Fruit fly (Drosophila melanogaster) whole organism, embryonic: ENCODE data around the gene Obp19d.

Source experiments
- Ada2b ChIP-seq: fragments of 200-800 bp; sonication (Bioruptor generic); IDR thresholded peaks from 2 replicates; pipeline ENCODE4 v1.3.6; 2022; ENCODE audit warnings: missing biosample characterization, missing genetic modification characterization
- Antp ChIP-seq: fragments of 200-800 bp; sonication (Bioruptor generic); optimal IDR thresholded peaks from 3 replicates; lab custom pipeline; 2016; ENCODE audit warnings: missing biosample characterization, missing genetic modification characterization
- Atf-2 ChIP-seq: fragments of 200-800 bp; sonication (Bioruptor generic); optimal IDR thresholded peaks from 2 replicates; lab custom pipeline; 2016; ENCODE audit warnings: missing biosample characterization, missing genetic modification characterization
- CG10431 ChIP-seq: fragments of 200-800 bp; sonication (Bioruptor generic); optimal IDR thresholded peaks from 3 replicates; lab custom pipeline; 2018; ENCODE audit warnings: missing biosample characterization, mild to moderate bottlenecking, missing genetic modification characterization
- CG10959 ChIP-seq: fragments of 200-800 bp; sonication (Bioruptor generic); IDR thresholded peaks from 2 replicates; pipeline ENCODE4 v1.3.6; 2022; ENCODE audit warnings: missing biosample characterization, missing genetic modification characterization
- CG11560 ChIP-seq: fragments of 200-800 bp; sonication (Bioruptor generic); IDR thresholded peaks from 3 replicates; pipeline ENCODE4 v1.3.6; 2022; ENCODE audit warnings: missing biosample characterization, missing genetic modification characterization
- CG11696 ChIP-seq: fragments of 200-800 bp; sonication (Bioruptor generic); IDR thresholded peaks from 2 replicates; pipeline ENCODE4 v1.3.6; 2022; ENCODE audit warnings: missing biosample characterization, missing genetic modification characterization
- CG12155 ChIP-seq: fragments of 200-800 bp; sonication (Bioruptor generic); optimal IDR thresholded peaks from 3 replicates; lab custom pipeline; 2016; ENCODE audit warnings: missing biosample characterization, missing genetic modification characterization
- CG12659 ChIP-seq: fragments of 200-800 bp; sonication (Bioruptor generic); optimal IDR thresholded peaks from 3 replicates; lab custom pipeline; 2017; ENCODE audit warnings: mild to moderate bottlenecking, missing biosample characterization, missing genetic modification reagents, missing genetic modification characterization
- CG14710 ChIP-seq: fragments of 200-800 bp; sonication (Bioruptor generic); optimal IDR thresholded peaks from 3 replicates; lab custom pipeline; 2019; ENCODE audit warnings: missing biosample characterization, mild to moderate bottlenecking, missing genetic modification characterization, moderate library complexity
- CG15011 ChIP-seq: fragments of 200-800 bp; sonication (Bioruptor generic); optimal IDR thresholded peaks from 3 replicates; lab custom pipeline; 2018; ENCODE audit warnings: missing biosample characterization, mild to moderate bottlenecking, missing genetic modification characterization
- CG1602 ChIP-seq: fragments of 200-800 bp; sonication (Bioruptor generic); optimal IDR thresholded peaks from 3 replicates; lab custom pipeline; 2016; ENCODE audit warnings: missing biosample characterization, missing genetic modification characterization
- CG17385 ChIP-seq: fragments of 200-800 bp; sonication (Bioruptor generic); optimal IDR thresholded peaks from 3 replicates; lab custom pipeline; 2018; ENCODE audit warnings: missing biosample characterization, mild to moderate bottlenecking, missing genetic modification characterization
- CG17829 ChIP-seq: fragments of 200-800 bp; optimal IDR thresholded peaks from 2 replicates; lab custom pipeline; 2019; ENCODE audit warnings: missing biosample characterization, mild to moderate bottlenecking, missing genetic modification characterization, moderate library complexity
- CG18764 ChIP-seq: fragments of 200-800 bp; sonication (Bioruptor generic); optimal IDR thresholded peaks from 3 replicates; lab custom pipeline; 2016; ENCODE audit warnings: missing biosample characterization, missing genetic modification characterization
- CG33213 ChIP-seq: fragments of 200-800 bp; sonication (Bioruptor generic); optimal IDR thresholded peaks from 3 replicates; lab custom pipeline; 2016; ENCODE audit warnings: missing biosample characterization, missing genetic modification characterization
- CG4404 ChIP-seq: fragments of 200-800 bp; sonication (Bioruptor generic); IDR thresholded peaks from 2 replicates; pipeline ENCODE4 v1.3.6; 2022; ENCODE audit warnings: missing biosample characterization, missing genetic modification characterization
- CG4424 ChIP-seq: fragments of 200-800 bp; sonication (Bioruptor generic); optimal IDR thresholded peaks from 3 replicates; lab custom pipeline; 2016; ENCODE audit warnings: missing biosample characterization, missing genetic modification characterization
- CG4617 ChIP-seq: fragments of 200-800 bp; sonication (Bioruptor generic); optimal IDR thresholded peaks from 3 replicates; lab custom pipeline; 2016; ENCODE audit warnings: missing biosample characterization, missing genetic modification characterization, borderline replicate concordance
- CG4854 ChIP-seq: fragments of 200-800 bp; sonication (Bioruptor generic); optimal IDR thresholded peaks from 2 replicates; lab custom pipeline; 2016; ENCODE audit warnings: missing biosample characterization, missing genetic modification characterization, inconsistent platforms
- CG6254 ChIP-seq: fragments of 200-800 bp; sonication (Bioruptor generic); optimal IDR thresholded peaks from 3 replicates; lab custom pipeline; 2017; ENCODE audit warnings: mild to moderate bottlenecking, missing biosample characterization, missing genetic modification reagents, missing genetic modification characterization
- CG8290 ChIP-seq, 3 experiments: fragments of 200-800 bp; sonication (Bioruptor generic); optimal IDR thresholded peaks; 2 replicates each; lab custom pipeline; 2016 to 2019; ENCODE audit warnings: missing biosample characterization in 3 of 3, missing genetic modification characterization in 3 of 3, mild to moderate bottlenecking in 2 of 3, moderate library complexity in 1 of 3
- CG9609 ChIP-seq: fragments of 200-800 bp; sonication (Bioruptor generic); optimal IDR thresholded peaks from 3 replicates; lab custom pipeline; 2016; ENCODE audit warnings: missing biosample characterization, missing genetic modification characterization
- CG9797 ChIP-seq: fragments of 200-800 bp; sonication (Bioruptor generic); optimal IDR thresholded peaks from 3 replicates; lab custom pipeline; 2018; ENCODE audit warnings: missing biosample characterization, mild to moderate bottlenecking, missing genetic modification characterization
- Dip3 ChIP-seq: fragments of 200-800 bp; sonication (Bioruptor generic); optimal IDR thresholded peaks from 3 replicates; lab custom pipeline; 2016; ENCODE audit warnings: missing biosample characterization, missing genetic modification characterization
- Dp ChIP-seq: fragments of 200-800 bp; sonication (Bioruptor generic); optimal IDR thresholded peaks from 2 replicates; lab custom pipeline; 2018; ENCODE audit warnings: missing biosample characterization, mild to moderate bottlenecking, missing genetic modification characterization, moderate library complexity
- Dref ChIP-seq: fragments of 200-800 bp; sonication (Bioruptor generic); IDR thresholded peaks from 2 replicates; pipeline ENCODE4 v1.3.6; 2022; ENCODE audit warnings: missing biosample characterization, missing genetic modification characterization
- Poxn ChIP-seq: fragments of 200-800 bp; sonication (Bioruptor generic); IDR thresholded peaks from 2 replicates; pipeline ENCODE4 v1.3.6; 2022; ENCODE audit warnings: missing biosample characterization, missing genetic modification characterization
- Six4 ChIP-seq: fragments of 200-800 bp; sonication (Bioruptor generic); optimal IDR thresholded peaks from 2 replicates; lab custom pipeline; 2016; ENCODE audit warnings: missing biosample characterization, missing genetic modification characterization
- aop ChIP-seq: fragments of 200-800 bp; sonication (Bioruptor generic); IDR thresholded peaks from 2 replicates; pipeline ENCODE4 v1.3.6; 2022; ENCODE audit warnings: missing biosample characterization, missing genetic modification characterization
- ara ChIP-seq: fragments of 200-800 bp; sonication (Bioruptor generic); IDR thresholded peaks from 2 replicates; pipeline ENCODE4 v1.3.6; 2022; ENCODE audit warnings: missing biosample characterization, missing genetic modification characterization
- az2 ChIP-seq: fragments of 200-800 bp; sonication (Bioruptor generic); optimal IDR thresholded peaks from 3 replicates; lab custom pipeline; 2016; ENCODE audit warnings: missing biosample characterization, missing genetic modification characterization
- bbx ChIP-seq: fragments of 200-800 bp; sonication (Bioruptor generic); IDR thresholded peaks from 2 replicates; pipeline ENCODE4 v1.3.6; 2022; ENCODE audit warnings: missing biosample characterization, missing genetic modification characterization; ENCODE audit not compliant: partially characterized antibody
- bcd ChIP-seq: fragments of 200-800 bp; sonication (Bioruptor generic); optimal IDR thresholded peaks from 2 replicates; lab custom pipeline; 2017; ENCODE audit warnings: missing biosample characterization, mild to moderate bottlenecking, missing genetic modification characterization
- br ChIP-seq: fragments of >200 bp; optimal IDR thresholded peaks from 2 replicates; lab custom pipeline; 2017
- bsh ChIP-seq, 2 experiments: fragments of 200-800 bp; sonication (Bioruptor generic); optimal IDR thresholded peaks; 2 replicates each; lab custom pipeline; 2017 to 2018; ENCODE audit warnings: mild to moderate bottlenecking in 2 of 2, missing biosample characterization in 2 of 2, missing genetic modification characterization in 2 of 2, moderate library complexity in 1 of 2
- cg ChIP-seq: fragments of 200-800 bp; sonication (Bioruptor generic); optimal IDR thresholded peaks from 3 replicates; lab custom pipeline; 2019; ENCODE audit warnings: missing biosample characterization, mild to moderate bottlenecking, missing genetic modification characterization, moderate library complexity
- chm ChIP-seq: fragments of 200-800 bp; sonication (Bioruptor generic); IDR thresholded peaks from 2 replicates; pipeline ENCODE4 v1.3.6; 2022; ENCODE audit warnings: missing biosample characterization, missing genetic modification characterization
- crc ChIP-seq: fragments of 200-800 bp; sonication (Bioruptor generic); optimal IDR thresholded peaks from 2 replicates; lab custom pipeline; 2016; ENCODE audit warnings: missing biosample characterization, missing genetic modification characterization
- crp ChIP-seq, 2 experiments: fragments of 200-800 bp; sonication (Bioruptor generic); optimal IDR thresholded peaks; 2 replicates in 1 of 2; 3 replicates in 1 of 2; lab custom pipeline; 2017; ENCODE audit warnings: missing biosample characterization in 2 of 2, missing genetic modification characterization in 2 of 2, mild to moderate bottlenecking in 1 of 2, moderate library complexity in 1 of 2
- dimm ChIP-seq: fragments of 200-800 bp; sonication (Bioruptor generic); IDR thresholded peaks from 2 replicates; pipeline ENCODE4 v1.3.6; 2022; ENCODE audit warnings: missing biosample characterization, missing genetic modification characterization
- hkb ChIP-seq, 2 experiments: fragments of 200-800 bp in 1 of 2; fragments of >200 bp in 1 of 2; sonication (Bioruptor generic) in 1 of 2; IDR thresholded peaks in 1 of 2; optimal IDR thresholded peaks in 1 of 2; 2 replicates each; pipeline versions ENCODE4 v1.3.6 to Lab custom; 2017 to 2022; ENCODE audit warnings: missing biosample characterization in 1 of 2, missing genetic modification characterization in 1 of 2
- ind ChIP-seq: fragments of 200-800 bp; sonication (Bioruptor generic); optimal IDR thresholded peaks from 3 replicates; lab custom pipeline; 2016; ENCODE audit warnings: missing biosample characterization, missing genetic modification characterization
- lmd ChIP-seq: fragments of 200-800 bp; sonication (Bioruptor generic); IDR thresholded peaks from 2 replicates; pipeline ENCODE4 v1.3.6; 2022; ENCODE audit warnings: missing biosample characterization, missing genetic modification characterization
- onecut ChIP-seq: fragments of 200-800 bp; sonication (Bioruptor generic); IDR thresholded peaks from 2 replicates; pipeline ENCODE4 v1.3.6; 2022; ENCODE audit warnings: missing biosample characterization, missing genetic modification characterization
- peb ChIP-seq: fragments of 200-800 bp; sonication (Bioruptor generic); IDR thresholded peaks from 2 replicates; pipeline ENCODE4 v1.3.6; 2022; ENCODE audit warnings: missing biosample characterization, missing genetic modification characterization
- slp2 ChIP-seq: fragments of 200-800 bp; sonication (Bioruptor generic); optimal IDR thresholded peaks from 2 replicates; lab custom pipeline; 2016; ENCODE audit warnings: missing biosample characterization, missing genetic modification characterization
- sug ChIP-seq: fragments of 200-800 bp; optimal IDR thresholded peaks from 2 replicates; lab custom pipeline; 2019; ENCODE audit warnings: missing biosample characterization, mild to moderate bottlenecking, missing genetic modification characterization, moderate library complexity
- tgo ChIP-seq: fragments of 200-800 bp; sonication (Bioruptor generic); IDR thresholded peaks from 3 replicates; pipeline ENCODE4 v1.3.6; 2022; ENCODE audit warnings: missing biosample characterization, missing genetic modification characterization
- unpg ChIP-seq: fragments of 200-800 bp; sonication (Bioruptor generic); optimal IDR thresholded peaks from 3 replicates; lab custom pipeline; 2018; ENCODE audit warnings: missing biosample characterization, mild to moderate bottlenecking, missing genetic modification characterization, moderate library complexity
- wek ChIP-seq: fragments of 200-800 bp; sonication (Bioruptor generic); optimal IDR thresholded peaks from 3 replicates; lab custom pipeline; 2018; ENCODE audit warnings: missing biosample characterization, mild to moderate bottlenecking, missing genetic modification characterization, moderate library complexity
- zen ChIP-seq: fragments of 200-800 bp; sonication (Bioruptor generic); optimal IDR thresholded peaks from 3 replicates; lab custom pipeline; 2018; ENCODE audit warnings: missing biosample characterization, mild to moderate bottlenecking, missing genetic modification characterization, moderate library complexity

The Obp19d gene

dm6 chrX:20434534-20434933 lies 15.1 kb downstream of the Obp19d start (continued):
- TF ChIP-seq CG18764 (GFP tag; lab: Kevin White, UChicago) (no peak), chm (GFP tag; lab: Robert Waterston, UW) (no peak), CG17385 (GFP tag; lab: Kevin White, UChicago) (peak; percentile 37), CG4854 (GFP tag; lab: Kevin White, UChicago) (no peak), slp2 (GFP tag; lab: Kevin White, UChicago) (no peak), peb (GFP tag; lab: Robert Waterston, UW) (no peak), hkb (optimal IDR thresholded peaks at IDR 0.05; lab: Kevin White, UChicago) (no peak), hkb (GFP tag; IDR thresholded peaks at IDR 0.05; lab: Robert Waterston, UW) (no peak), CG9609 (no peak), CG15011 (no peak), onecut (GFP tag; lab: Robert Waterston, UW) (no peak), CG12155 (GFP tag; lab: Kevin White, UChicago) (no peak), Dp (GFP tag; lab: Kevin White, UChicago) (no peak), cg (GFP tag; lab: Kevin White, UChicago) (no peak), Poxn (GFP tag; lab: Robert Waterston, UW) (no peak), ind (GFP tag; lab: Kevin White, UChicago) (peak; percentile 15), CG12659 (GFP tag; lab: Kevin White, UChicago) (peak; percentile 17), CG4404 (GFP tag; lab: Robert Waterston, UW) (no peak), CG33213 (GFP tag; lab: Kevin White, UChicago) (no peak), CG11696 (no peak), br (lab: Kevin White, UChicago) (no peak), Antp (GFP tag; lab: Kevin White, UChicago) (peak; percentile 23), CG10959 (GFP tag; lab: Robert Waterston, UW) (no peak), crp (GFP tag; optimal IDR thresholded peaks at IDR 0.05; lab: Kevin White, UChicago) (no peak), CG4617 (no peak), CG9797 (no peak), sug (tag; lab: Kevin White, UChicago) (peak; percentile 27), zen (tag; lab: Kevin White, UChicago) (no peak), az2 (GFP tag; lab: Kevin White, UChicago) (no peak), bsh (GFP tag; optimal IDR thresholded peaks at IDR 0.05; lab: Kevin White, UChicago) (no peak), unpg (no peak), aop (GFP tag; lab: Robert Waterston, UW) (no peak), bbx (GFP tag; lab: Robert Waterston, UW) (no peak), Dip3 (GFP tag; lab: Kevin White, UChicago) (no peak), CG1602 (GFP tag; lab: Kevin White, UChicago) (no peak), CG14710 (tag; lab: Kevin White, UChicago) (no peak), wek (no peak), Atf-2 (GFP tag; lab: Kevin White, UChicago) (no peak), CG10431 (GFP tag; lab: Kevin White, UChicago) (no peak), tgo (GFP tag; lab: Robert Waterston, UW) (0 out of 3 replicates have a peak, but pooled peaks have one; percentile 35), Six4 (GFP tag; lab: Kevin White, UChicago) (no peak), CG11560 (0 out of 3 replicates have a peak, but pooled peaks have one; percentile 32), bcd (GFP tag; lab: Kevin White, UChicago) (peak; percentile 9), lmd (GFP tag; lab: Robert Waterston, UW) (peak; percentile 45; the same call in 1 of the 2 replicates), crc (GFP tag; lab: Kevin White, UChicago) (no peak), CG17829 (tag; lab: Kevin White, UChicago) (no peak), CG6254 (GFP tag; lab: Kevin White, UChicago) (no peak), CG8290 (GFP tag; optimal IDR thresholded peaks at IDR 0.05; lab: Kevin White, UChicago) (no peak), CG8290 (tag; optimal IDR thresholded peaks at IDR 0.05; lab: Kevin White, UChicago) (no peak), dimm (GFP tag; lab: Robert Waterston, UW) (no peak), ara (GFP tag; lab: Robert Waterston, UW) (no peak), Ada2b (no peak), CG4424 (GFP tag; lab: Kevin White, UChicago) (peak; percentile 2), Dref (GFP tag; lab: Robert Waterston, UW) (no peak)
